Fruit fly (Drosophila melanogaster) whole organism, adult: Measurements from ENCODE around the gene spidey.

Source experiments
- CG11617 ChIP-seq: fragments of 200-800 bp; sonication (Bioruptor generic); optimal IDR thresholded peaks from 2 replicates; lab custom pipeline; 2017; ENCODE audit warnings: mild to moderate bottlenecking, missing biosample characterization, missing genetic modification reagents, missing genetic modification characterization
- CG12768 ChIP-seq: fragments of 200-800 bp; sonication (Bioruptor generic); optimal IDR thresholded peaks from 2 replicates; lab custom pipeline; 2017; ENCODE audit warnings: missing biosample characterization, missing genetic modification characterization, mild to moderate bottlenecking, moderate library complexity, missing genetic modification reagents
- CG14711 ChIP-seq: fragments of 200-800 bp; sonication (Bioruptor generic); optimal IDR thresholded peaks from 2 replicates; lab custom pipeline; 2018; ENCODE audit warnings: missing biosample characterization, mild to moderate bottlenecking, missing genetic modification characterization, moderate library complexity
- CG1620 ChIP-seq: fragments of 200-800 bp; sonication (Bioruptor generic); optimal IDR thresholded peaks from 2 replicates; lab custom pipeline; 2016; ENCODE audit warnings: missing biosample characterization, missing genetic modification characterization
- CG33017 ChIP-seq: fragments of 200-800 bp; sonication (Bioruptor generic); optimal IDR thresholded peaks from 2 replicates; lab custom pipeline; 2018; ENCODE audit warnings: missing biosample characterization, mild to moderate bottlenecking, missing genetic modification characterization, moderate library complexity
- CG5204 ChIP-seq: fragments of 200-800 bp; sonication (Bioruptor generic); optimal IDR thresholded peaks from 2 replicates; lab custom pipeline; 2016; ENCODE audit warnings: missing biosample characterization, missing genetic modification characterization
- CG7045 ChIP-seq: fragments of 200-800 bp; sonication (Bioruptor generic); optimal IDR thresholded peaks from 2 replicates; lab custom pipeline; 2017; ENCODE audit warnings: missing biosample characterization, mild to moderate bottlenecking, missing genetic modification characterization
- CG7101 ChIP-seq: fragments of 200-800 bp; sonication (Bioruptor generic); optimal IDR thresholded peaks from 2 replicates; lab custom pipeline; 2018; ENCODE audit warnings: missing biosample characterization, mild to moderate bottlenecking, missing genetic modification characterization, moderate library complexity
- Clk ChIP-seq: fragments of 200-800 bp; sonication (Bioruptor generic); optimal IDR thresholded peaks from 2 replicates; lab custom pipeline; 2017; ENCODE audit warnings: missing biosample characterization, missing genetic modification characterization
- Crg-1 ChIP-seq: fragments of 200-800 bp; sonication (Bioruptor generic); optimal IDR thresholded peaks from 2 replicates; lab custom pipeline; 2016; ENCODE audit warnings: missing biosample characterization, missing genetic modification characterization
- Hr96 ChIP-seq: fragments of 200-800 bp; sonication (Bioruptor generic); optimal IDR thresholded peaks from 2 replicates; lab custom pipeline; 2016; ENCODE audit warnings: missing biosample characterization, missing genetic modification characterization
- Mnt ChIP-seq: fragments of 200-800 bp; sonication (Bioruptor generic); optimal IDR thresholded peaks from 2 replicates; lab custom pipeline; 2016; ENCODE audit warnings: missing biosample characterization, mild to moderate bottlenecking, missing genetic modification characterization
- bab1 ChIP-seq: fragments of 200-800 bp; sonication (Bioruptor generic); optimal IDR thresholded peaks from 3 replicates; lab custom pipeline; 2019; ENCODE audit warnings: missing biosample characterization, mild to moderate bottlenecking, missing genetic modification characterization, moderate library complexity
- cic ChIP-seq: fragments of 200-800 bp; sonication (Bioruptor generic); optimal IDR thresholded peaks from 2 replicates; lab custom pipeline; 2017; ENCODE audit warnings: missing biosample characterization, mild to moderate bottlenecking, missing genetic modification characterization, moderate library complexity
- cnc ChIP-seq, 2 experiments: fragments of >200 bp; optimal IDR thresholded peaks; 2 replicates each; lab custom pipeline; 2017
- kay ChIP-seq: fragments of 200-800 bp; sonication (Bioruptor generic); peaks from one replicate; lab custom pipeline; 2016; ENCODE audit warnings: missing biosample characterization, missing genetic modification characterization, borderline replicate concordance
- ovo ChIP-seq: fragments of 200-800 bp; sonication (Bioruptor generic); optimal IDR thresholded peaks from 2 replicates; lab custom pipeline; 2016; ENCODE audit warnings: missing biosample characterization, missing genetic modification characterization
- pad ChIP-seq: fragments of 200-800 bp; sonication (Bioruptor generic); optimal IDR thresholded peaks from 3 replicates; lab custom pipeline; 2017; ENCODE audit warnings: missing biosample characterization, missing genetic modification characterization, mild to moderate bottlenecking, moderate library complexity, missing genetic modification reagents
- tj ChIP-seq: fragments of 200-800 bp; sonication (Bioruptor generic); optimal IDR thresholded peaks from 3 replicates; lab custom pipeline; 2017; ENCODE audit warnings: missing biosample characterization, mild to moderate bottlenecking, missing genetic modification characterization, moderate library complexity
- toe ChIP-seq: fragments of 200-800 bp; sonication (Bioruptor generic); optimal IDR thresholded peaks from 2 replicates; lab custom pipeline; 2016; ENCODE audit warnings: missing biosample characterization, missing genetic modification characterization

spidey gene

dm6 chrX:7937588-7938481 lies 29.1 kb downstream of the spidey start:
- TF ChIP-seq CG7101 (tag; lab: Kevin White, UChicago): peak; percentile 75
- peak; percentile 69 for TF ChIP-seq Mnt
- no peak for TF ChIP-seq kay (GFP tag; lab: Kevin White, UChicago)
- TF ChIP-seq CG7045 (GFP tag; lab: Kevin White, UChicago): peak; percentile 86
- TF ChIP-seq CG1620 (GFP tag; lab: Kevin White, UChicago): peak; percentile 79
- TF ChIP-seq toe: peak; percentile 60
- TF ChIP-seq CG11617 (GFP tag; lab: Kevin White, UChicago): peak; percentile 92
- TF ChIP-seq Hr96 (GFP tag; lab: Kevin White, UChicago): peak; percentile 94
- TF ChIP-seq Crg-1 (GFP tag; lab: Kevin White, UChicago): peak; percentile 79
- TF ChIP-seq CG5204 (GFP tag; lab: Kevin White, UChicago): peak; percentile 83
- peak; percentile 89 for TF ChIP-seq pad (GFP tag; lab: Kevin White, UChicago)
- peak; percentile 50 for TF ChIP-seq CG14711 (tag; lab: Kevin White, UChicago)
- TF ChIP-seq bab1 (GFP tag; lab: Kevin White, UChicago): peak; percentile 64
- TF ChIP-seq tj (GFP tag; lab: Kevin White, UChicago): peak; percentile 85
- no peak for TF ChIP-seq CG33017 (tag; lab: Kevin White, UChicago)
- TF ChIP-seq CG12768 (GFP tag; lab: Kevin White, UChicago): peak; percentile 73
- no peak for TF ChIP-seq cnc (optimal IDR thresholded peaks at IDR 0.05; lab: Kevin White, UChicago)
- peak; percentile 71 for TF ChIP-seq Clk (GFP tag; lab: Kevin White, UChicago)
- TF ChIP-seq cic (GFP tag; lab: Kevin White, UChicago): no peak
- no peak for TF ChIP-seq ovo (GFP tag; lab: Kevin White, UChicago)

dm6 chrX:7938482-7938804 lies 29.7 kb downstream of the spidey start:
- TF ChIP-seq CG5204 (GFP tag; lab: Kevin White, UChicago) (peak; percentile 14), pad (GFP tag; lab: Kevin White, UChicago) (peak; percentile 38), cic (GFP tag; lab: Kevin White, UChicago) (no peak), cnc (optimal IDR thresholded peaks at IDR 0.05; lab: Kevin White, UChicago) (no peak), Crg-1 (GFP tag; lab: Kevin White, UChicago) (peak; percentile 33), ovo (GFP tag; lab: Kevin White, UChicago) (peak; percentile 100), CG11617 (GFP tag; lab: Kevin White, UChicago) (no peak), bab1 (GFP tag; lab: Kevin White, UChicago) (no peak), toe (no peak)

- no peak for TF ChIP-seq CG14711 (tag; lab: Kevin White, UChicago)
- no peak for TF ChIP-seq CG33017 (tag; lab: Kevin White, UChicago)
- no peak for TF ChIP-seq kay (GFP tag; lab: Kevin White, UChicago)
- no peak for TF ChIP-seq CG7045 (GFP tag; lab: Kevin White, UChicago)
- TF ChIP-seq CG12768 (GFP tag; lab: Kevin White, UChicago): no peak
- TF ChIP-seq CG1620 (GFP tag; lab: Kevin White, UChicago): no peak
- TF ChIP-seq toe: no peak
- no peak for TF ChIP-seq CG5204 (GFP tag; lab: Kevin White, UChicago)
- TF ChIP-seq Clk (GFP tag; lab: Kevin White, UChicago): no peak
- no peak for TF ChIP-seq Mnt
Observed at dm6 chrX:7944151-7944713, 35.5 kb downstream of the spidey start.

dm6 chrX:7944772-7945722 lies 36.3 kb downstream of the spidey start:
- no peak for TF ChIP-seq CG12768 (GFP tag; lab: Kevin White, UChicago)
- TF ChIP-seq tj (GFP tag; lab: Kevin White, UChicago): peak; percentile 100
- no peak for TF ChIP-seq kay (GFP tag; lab: Kevin White, UChicago)
- peak; percentile 61 for TF ChIP-seq pad (GFP tag; lab: Kevin White, UChicago)
- TF ChIP-seq toe: peak; percentile 24
- no peak for TF ChIP-seq Mnt
- TF ChIP-seq Crg-1 (GFP tag; lab: Kevin White, UChicago): no peak
- no peak for TF ChIP-seq cnc (optimal IDR thresholded peaks at IDR 0.05; lab: Kevin White, UChicago)
- TF ChIP-seq bab1 (GFP tag; lab: Kevin White, UChicago): peak; percentile 72
- peak; percentile 95 for TF ChIP-seq ovo (GFP tag; lab: Kevin White, UChicago)
- TF ChIP-seq Hr96 (GFP tag; lab: Kevin White, UChicago): no peak
- peak; percentile 37 for TF ChIP-seq CG7101 (tag; lab: Kevin White, UChicago)
- no peak for TF ChIP-seq Clk (GFP tag; lab: Kevin White, UChicago)
- TF ChIP-seq CG7045 (GFP tag; lab: Kevin White, UChicago): peak; percentile 33
- TF ChIP-seq CG5204 (GFP tag; lab: Kevin White, UChicago): no peak
- no peak for TF ChIP-seq CG1620 (GFP tag; lab: Kevin White, UChicago)
- peak; percentile 15 for TF ChIP-seq CG11617 (GFP tag; lab: Kevin White, UChicago)
- peak; percentile 53 for TF ChIP-seq CG14711 (tag; lab: Kevin White, UChicago)
- TF ChIP-seq cic (GFP tag; lab: Kevin White, UChicago): peak; percentile 73
- no peak for TF ChIP-seq CG33017 (tag; lab: Kevin White, UChicago)
